Worm (Caenorhabditis elegans) whole organism, L2 larva: Measurements from ENCODE around the gene F59E12.1.
A peak's percentile ranks its signal among the peaks of the same experiment; 100 is the strongest.

Experiments
- C34F6.9 ChIP-seq: fragments of 150-350 bp; optimal IDR thresholded peaks from 2 replicates; lab custom pipeline; 2014; ENCODE audit warnings: missing biosample characterization, missing genetic modification characterization
- F13H6.1 ChIP-seq: sonication (generic microtip); optimal IDR thresholded peaks from 2 replicates; lab custom pipeline; 2016; ENCODE audit warnings: missing genetic modification characterization, missing compliant biosample characterization
- R02D3.7 ChIP-seq: fragments of 150-350 bp; optimal IDR thresholded peaks from 2 replicates; lab custom pipeline; 2014; ENCODE audit warnings: missing biosample characterization, missing genetic modification characterization
- Y55F3AM.14 ChIP-seq: fragments of 200-800 bp; sonication (Bioruptor generic); optimal IDR thresholded peaks from 2 replicates; lab custom pipeline; 2018; ENCODE audit warnings: mild to moderate bottlenecking, missing genetic modification characterization, missing compliant biosample characterization
- ZK546.5 ChIP-seq: sonication (generic microtip); optimal IDR thresholded peaks from 2 replicates; lab custom pipeline; 2017; ENCODE audit warnings: missing biosample characterization, missing genetic modification characterization
- aly-2 ChIP-seq: fragments of 150-350 bp; optimal IDR thresholded peaks from 2 replicates; lab custom pipeline; 2014; ENCODE audit warnings: missing biosample characterization, missing genetic modification characterization
- ama-1 ChIP-seq: fragments of 150-350 bp; optimal IDR thresholded peaks from 2 replicates; lab custom pipeline; 2018; ENCODE audit warnings: inconsistent platforms
- blmp-1 ChIP-seq: sonication (generic microtip); optimal IDR thresholded peaks from 2 replicates; lab custom pipeline; 2017; ENCODE audit warnings: missing genetic modification characterization, mild to moderate bottlenecking, missing compliant biosample characterization, antibody characterized with exemption, moderate library complexity; ENCODE audit not compliant: insufficient read depth
- ceh-16 ChIP-seq: fragments of 150-350 bp; optimal IDR thresholded peaks from 2 replicates; lab custom pipeline; 2014; ENCODE audit warnings: missing biosample characterization, missing genetic modification characterization
- ceh-82 ChIP-seq: fragments of 150-350 bp; optimal IDR thresholded peaks from 2 replicates; lab custom pipeline; 2014; ENCODE audit warnings: missing biosample characterization, missing genetic modification characterization
- crh-2 ChIP-seq: sonication (generic microtip); optimal IDR thresholded peaks from 2 replicates; lab custom pipeline; 2017; ENCODE audit warnings: missing biosample characterization, missing genetic modification characterization
- dmd-4 ChIP-seq: sonication (generic microtip); optimal IDR thresholded peaks from 2 replicates; lab custom pipeline; 2017; ENCODE audit warnings: missing biosample characterization, missing genetic modification characterization
- egl-27 ChIP-seq: sonication (generic microtip); optimal IDR thresholded peaks from 3 replicates; lab custom pipeline; 2017; ENCODE audit warnings: missing biosample characterization, missing genetic modification reagents, missing genetic modification characterization
- elt-1 ChIP-seq: fragments of 150-350 bp; optimal IDR thresholded peaks from 2 replicates; lab custom pipeline; 2014; ENCODE audit warnings: missing biosample characterization, missing genetic modification characterization
- elt-3 ChIP-seq: sonication (generic microtip); optimal IDR thresholded peaks from 2 replicates; lab custom pipeline; 2017; ENCODE audit warnings: missing biosample characterization, missing genetic modification characterization
- fos-1 ChIP-seq: fragments of 150-350 bp; optimal IDR thresholded peaks from 2 replicates; lab custom pipeline; 2014; ENCODE audit warnings: missing biosample characterization, missing genetic modification characterization
- gmeb-1 ChIP-seq: fragments of 150-350 bp; optimal IDR thresholded peaks from 2 replicates; lab custom pipeline; 2014; ENCODE audit warnings: missing biosample characterization, missing genetic modification characterization
- lin-11 ChIP-seq: fragments of 150-350 bp; sonication (generic microtip); optimal IDR thresholded peaks from 2 replicates; lab custom pipeline; 2014; ENCODE audit warnings: missing biosample characterization, missing genetic modification characterization, inconsistent platforms, mixed read lengths
- lin-13 ChIP-seq: fragments of 150-350 bp; optimal IDR thresholded peaks from 2 replicates; lab custom pipeline; 2014; ENCODE audit warnings: missing biosample characterization, missing genetic modification reagents, missing genetic modification characterization
- lin-39 ChIP-seq: fragments of 150-350 bp; optimal IDR thresholded peaks from 2 replicates; lab custom pipeline; 2014; ENCODE audit warnings: missing biosample characterization, missing genetic modification reagents, missing genetic modification characterization
- lsy-2 ChIP-seq, 2 experiments: fragments of 150-350 bp in 1 of 2; sonication (generic microtip) in 1 of 2; optimal IDR thresholded peaks; 2 replicates each; lab custom pipeline; 2014 to 2017; ENCODE audit warnings: missing biosample characterization in 2 of 2, missing genetic modification characterization in 2 of 2
- mab-5 ChIP-seq: fragments of 150-350 bp; optimal IDR thresholded peaks from 2 replicates; lab custom pipeline; 2014; ENCODE audit warnings: missing biosample characterization, missing genetic modification characterization
- mbf-1 ChIP-seq: sonication (generic microtip); optimal IDR thresholded peaks from 2 replicates; lab custom pipeline; 2017; ENCODE audit warnings: missing biosample characterization, missing genetic modification characterization
- mdl-1 ChIP-seq, 2 experiments: fragments of 150-350 bp in 1 of 2; sonication (generic microtip) in 1 of 2; optimal IDR thresholded peaks; 2 replicates each; lab custom pipeline; 2017; ENCODE audit warnings: missing biosample characterization in 2 of 2, missing genetic modification characterization in 2 of 2
- nhr-10 ChIP-seq: sonication (generic microtip); optimal IDR thresholded peaks from 2 replicates; lab custom pipeline; 2017; ENCODE audit warnings: missing biosample characterization, missing genetic modification characterization
- nhr-11 ChIP-seq: fragments of 150-350 bp; optimal IDR thresholded peaks from 2 replicates; lab custom pipeline; 2014; ENCODE audit warnings: missing biosample characterization, missing genetic modification characterization
- nhr-12 ChIP-seq: fragments of 150-350 bp; optimal IDR thresholded peaks from 2 replicates; lab custom pipeline; 2014; ENCODE audit warnings: missing biosample characterization, missing genetic modification characterization
- nhr-129 ChIP-seq: fragments of 150-350 bp; optimal IDR thresholded peaks from 2 replicates; lab custom pipeline; 2014; ENCODE audit warnings: missing biosample characterization, missing genetic modification characterization
- nhr-21 ChIP-seq: fragments of 150-350 bp; optimal IDR thresholded peaks from 2 replicates; lab custom pipeline; 2014; ENCODE audit warnings: missing biosample characterization, missing genetic modification characterization
- nhr-23 ChIP-seq: fragments of 150-350 bp; optimal IDR thresholded peaks from 2 replicates; lab custom pipeline; 2014; ENCODE audit warnings: missing biosample characterization, missing genetic modification reagents, missing genetic modification characterization
- nhr-237 ChIP-seq: fragments of 150-350 bp; optimal IDR thresholded peaks from 2 replicates; lab custom pipeline; 2014; ENCODE audit warnings: missing biosample characterization, missing genetic modification characterization
- nhr-25 ChIP-seq: fragments of 150-350 bp; sonication (generic microtip); optimal IDR thresholded peaks from 3 replicates; lab custom pipeline; 2014; ENCODE audit warnings: missing biosample characterization, missing genetic modification characterization
- nhr-6 ChIP-seq: fragments of 150-350 bp; optimal IDR thresholded peaks from 2 replicates; lab custom pipeline; 2014; ENCODE audit warnings: missing biosample characterization, missing genetic modification characterization
- nhr-77 ChIP-seq: fragments of 150-350 bp; optimal IDR thresholded peaks from 2 replicates; lab custom pipeline; 2014; ENCODE audit warnings: missing biosample characterization, missing genetic modification characterization
- peb-1 ChIP-seq: fragments of 150-350 bp; optimal IDR thresholded peaks from 2 replicates; lab custom pipeline; 2014; ENCODE audit warnings: missing biosample characterization, missing genetic modification characterization
- sem-4 ChIP-seq: fragments of 150-350 bp; optimal IDR thresholded peaks from 2 replicates; lab custom pipeline; 2014; ENCODE audit warnings: missing biosample characterization, missing genetic modification reagents, missing genetic modification characterization
- skn-1 ChIP-seq: sonication (generic microtip); optimal IDR thresholded peaks from 2 replicates; lab custom pipeline; 2017; ENCODE audit warnings: missing biosample characterization, missing genetic modification characterization
- sma-3 ChIP-seq: sonication (generic microtip); optimal IDR thresholded peaks from 2 replicates; lab custom pipeline; 2016; ENCODE audit warnings: missing genetic modification reagents, missing genetic modification characterization, missing compliant biosample characterization
- sma-9 ChIP-seq, 2 experiments: fragments of 150-350 bp in 1 of 2; sonication (generic microtip) in 1 of 2; optimal IDR thresholded peaks; 2 replicates each; lab custom pipeline; 2014 to 2016; ENCODE audit warnings: missing genetic modification characterization in 2 of 2, mild to moderate bottlenecking in 1 of 2, missing biosample characterization in 1 of 2, missing compliant biosample characterization in 1 of 2, missing genetic modification reagents in 1 of 2, moderate library complexity in 1 of 2
- snpc-4 ChIP-seq: fragments of 150-350 bp; optimal IDR thresholded peaks from 2 replicates; lab custom pipeline; 2014; ENCODE audit warnings: missing biosample characterization, missing genetic modification characterization
- unc-39 ChIP-seq: fragments of 150-350 bp; optimal IDR thresholded peaks from 2 replicates; lab custom pipeline; 2014; ENCODE audit warnings: missing biosample characterization, missing genetic modification characterization
- unc-55 ChIP-seq: fragments of 150-350 bp; sonication (generic microtip); optimal IDR thresholded peaks from 3 replicates; lab custom pipeline; 2014; ENCODE audit warnings: missing biosample characterization, missing genetic modification reagents, missing genetic modification characterization
- unc-62 ChIP-seq: fragments of 150-350 bp; optimal IDR thresholded peaks from 2 replicates; lab custom pipeline; 2014; ENCODE audit warnings: missing biosample characterization, missing genetic modification reagents, missing genetic modification characterization
- zag-1 ChIP-seq: fragments of 150-350 bp; optimal IDR thresholded peaks from 2 replicates; lab custom pipeline; 2014; ENCODE audit warnings: missing biosample characterization, missing genetic modification characterization
- ztf-1 ChIP-seq: fragments of 200-800 bp; sonication (Bioruptor generic); conservative IDR thresholded peaks from 2 replicates; pipeline ENCODE4 v1.3.6; 2022; ENCODE audit warnings: missing genetic modification characterization, missing compliant biosample characterization
- ztf-11 ChIP-seq: sonication (generic microtip); optimal IDR thresholded peaks from 2 replicates; lab custom pipeline; 2017; ENCODE audit warnings: missing biosample characterization, missing genetic modification characterization
- ztf-4 ChIP-seq: fragments of 150-350 bp; optimal IDR thresholded peaks from 2 replicates; lab custom pipeline; 2014; ENCODE audit warnings: missing biosample characterization, missing genetic modification characterization

Gene F59E12.1

DNA sequence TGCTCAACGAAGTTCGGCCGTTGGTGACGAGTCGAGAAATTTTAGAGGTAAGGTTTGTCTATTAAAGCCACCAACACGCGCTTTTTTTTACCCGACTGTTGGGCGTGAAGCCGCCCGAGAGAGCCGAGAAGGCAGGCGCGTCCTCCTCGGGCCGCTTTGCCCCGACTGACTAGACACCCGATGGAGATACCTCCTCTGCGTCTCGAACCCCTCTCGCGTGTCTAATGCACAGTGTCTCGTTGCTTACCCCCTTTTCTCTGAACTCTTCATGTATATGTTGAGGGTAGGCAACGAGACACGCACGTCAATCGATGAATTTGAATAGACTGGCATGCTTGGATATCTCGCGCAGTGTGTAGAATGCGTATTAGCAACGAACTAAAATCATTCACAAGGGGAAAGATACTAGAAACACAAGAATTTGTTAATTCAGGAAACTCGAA is 7.4 kb downstream of the F59E12.1 start:
- TF ChIP-seq zag-1 (tag; lab: Kevin White, UChicago), result peak; percentile 93
- TF ChIP-seq ZK546.5, result no peak
- TF ChIP-seq nhr-21, result peak; percentile 88
- TF ChIP-seq unc-55 (GFP tag; lab: Kevin White, UChicago), result peak; percentile 63
- TF ChIP-seq elt-3, result no peak
- peak; percentile 77 for TF ChIP-seq mab-5 (tag; lab: Kevin White, UChicago)
- TF ChIP-seq mbf-1, result no peak
- no peak for TF ChIP-seq peb-1 (tag; lab: Kevin White, UChicago)
- TF ChIP-seq nhr-25, result peak; percentile 45
- TF ChIP-seq snpc-4 (tag; lab: Kevin White, UChicago), result peak; percentile 66
- TF ChIP-seq ama-1, result peak; percentile 99
- no peak for TF ChIP-seq nhr-10 (tag; lab: Kevin White, UChicago)
- peak; percentile 90 for TF ChIP-seq F13H6.1 (tag; lab: Kevin White, UChicago)
- peak; percentile 84 for TF ChIP-seq crh-2 (tag; lab: Kevin White, UChicago)
- TF ChIP-seq Y55F3AM.14 (GFP tag; lab: Kevin White, UChicago), result peak; percentile 95
- peak; percentile 60 for TF ChIP-seq gmeb-1 (tag; lab: Kevin White, UChicago)
- peak; percentile 74 to 86 for TF ChIP-seq lsy-2 (tag; optimal IDR thresholded peaks at IDR 0.05; lab: Kevin White, UChicago)
- TF ChIP-seq ztf-1 (GFP tag; lab: Robert Waterston, UW), result 0 out of 2 replicates have a peak, but pooled peaks have one; percentile 61
- TF ChIP-seq lin-11 (tag; lab: Kevin White, UChicago), result peak; percentile 96
- peak; percentile 86 for TF ChIP-seq sma-9 (GFP tag; optimal IDR thresholded peaks at IDR 0.05; lab: Kevin White, UChicago)
- no peak for TF ChIP-seq sma-9 (tag; optimal IDR thresholded peaks at IDR 0.05; lab: Kevin White, UChicago)
- no peak for TF ChIP-seq dmd-4 (tag; lab: Kevin White, UChicago)
- no peak for TF ChIP-seq nhr-237 (tag; lab: Kevin White, UChicago)
- TF ChIP-seq ztf-4, result peak; percentile 98
- peak; percentile 95 for TF ChIP-seq nhr-129 (tag; lab: Kevin White, UChicago)
- no peak for TF ChIP-seq skn-1
- TF ChIP-seq unc-39 (tag; lab: Kevin White, UChicago), result no peak
- peak; percentile 61 for TF ChIP-seq sem-4 (tag; lab: Kevin White, UChicago)
- TF ChIP-seq blmp-1, result peak; percentile 15
- TF ChIP-seq nhr-12 (tag; lab: Kevin White, UChicago), result no peak
- peak; percentile 57 to 79 for TF ChIP-seq mdl-1 (tag; optimal IDR thresholded peaks at IDR 0.05; lab: Kevin White, UChicago)
- no peak for TF ChIP-seq elt-1 (tag; lab: Kevin White, UChicago)
- TF ChIP-seq nhr-23 (tag; lab: Kevin White, UChicago), result no peak
- TF ChIP-seq lin-39, result peak; percentile 58
- peak; percentile 80 for TF ChIP-seq nhr-6 (tag; lab: Kevin White, UChicago)
- TF ChIP-seq ceh-16 (tag; lab: Kevin White, UChicago), result peak; percentile 76
- TF ChIP-seq aly-2 (tag; lab: Kevin White, UChicago), result no peak
- TF ChIP-seq fos-1 (tag; lab: Kevin White, UChicago), result peak; percentile 72
- TF ChIP-seq ztf-11 (tag; lab: Kevin White, UChicago), result peak; percentile 50
- TF ChIP-seq egl-27 (tag; lab: Kevin White, UChicago), result peak; percentile 58
- TF ChIP-seq nhr-11 (tag; lab: Kevin White, UChicago), result no peak
- TF ChIP-seq unc-62 (GFP tag; lab: Kevin White, UChicago), result no peak
- no peak for TF ChIP-seq R02D3.7
- peak; percentile 91 for TF ChIP-seq lin-13 (GFP tag; lab: Kevin White, UChicago)
- TF ChIP-seq nhr-77 (tag; lab: Kevin White, UChicago), result no peak
- peak; percentile 86 for TF ChIP-seq C34F6.9 (tag; lab: Kevin White, UChicago)
- peak; percentile 74 for TF ChIP-seq sma-3
- TF ChIP-seq ceh-82 (tag; lab: Kevin White, UChicago), result peak; percentile 80
- TF ChIP-seq, all 48 proteins: peak for 30
